Worm (Caenorhabditis elegans): ENCODE data around the gene F28B4.3.

DNA sequence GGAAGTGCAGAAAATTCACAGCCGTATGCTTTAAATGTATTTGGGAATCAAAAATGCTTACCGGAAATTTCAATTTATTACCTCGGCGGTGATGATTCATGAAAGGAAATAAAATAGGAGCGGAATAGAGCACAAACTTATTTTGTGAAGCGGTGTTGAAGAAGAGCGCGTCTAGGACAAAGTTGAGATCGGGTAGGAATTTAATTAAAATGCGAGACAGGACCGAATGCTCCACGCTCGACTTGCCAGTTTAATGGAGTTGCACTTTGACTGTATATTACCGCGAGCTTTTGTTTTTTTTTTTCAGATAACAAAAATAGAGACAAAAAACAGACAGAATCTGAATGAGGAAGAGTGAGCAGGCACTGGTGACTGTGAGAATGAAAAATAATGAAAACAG, 50.6 kb downstream of the F28B4.3 start:
- TF ChIP-seq him-1 (tag; optimal IDR thresholded peaks at IDR 0.05) = no peak
- no peak for TF ChIP-seq W03F9.2 (tag; optimal IDR thresholded peaks at IDR 0.05)
